Fruit fly (Drosophila melanogaster) whole organism, embryonic: ENCODE results near the gene JIL-1.

ENCODE experiments used
- ATbp ChIP-seq: fragments of 200-800 bp; sonication (Bioruptor generic); optimal IDR thresholded peaks from 2 replicates; lab custom pipeline; 2017; ENCODE audit warnings: missing biosample characterization, mild to moderate bottlenecking, missing genetic modification characterization, missing genetic modification reagents
- Aef1 ChIP-seq: fragments of 200-800 bp; sonication (Bioruptor generic); IDR thresholded peaks from 3 replicates; pipeline ENCODE4 v1.3.6; 2022; ENCODE audit warnings: missing biosample characterization, missing genetic modification characterization
- CG10366 ChIP-seq: fragments of 200-800 bp; sonication (Bioruptor generic); IDR thresholded peaks from 2 replicates; pipeline ENCODE4 v1.3.6; 2022; ENCODE audit warnings: missing biosample characterization, missing genetic modification characterization
- CG10565 ChIP-seq: fragments of 200-800 bp; sonication (Bioruptor generic); optimal IDR thresholded peaks from 3 replicates; lab custom pipeline; 2016; ENCODE audit warnings: missing biosample characterization, mild to moderate bottlenecking, missing genetic modification characterization
- CG11504 ChIP-seq: fragments of 200-800 bp; sonication (Bioruptor generic); optimal IDR thresholded peaks from 3 replicates; lab custom pipeline; 2019; ENCODE audit warnings: missing biosample characterization, mild to moderate bottlenecking, missing genetic modification characterization, moderate library complexity
- CG1233 ChIP-seq: fragments of 200-800 bp; sonication (Bioruptor generic); optimal IDR thresholded peaks from 4 replicates; lab custom pipeline; 2018; ENCODE audit warnings: missing biosample characterization, mild to moderate bottlenecking, missing genetic modification characterization
- CG12744 ChIP-seq: fragments of 200-800 bp; sonication (Bioruptor generic); optimal IDR thresholded peaks from 2 replicates; lab custom pipeline; 2016; ENCODE audit warnings: missing biosample characterization, missing genetic modification characterization
- CG12769 ChIP-seq: fragments of 200-800 bp; sonication (Bioruptor generic); optimal IDR thresholded peaks from 2 replicates; lab custom pipeline; 2019; ENCODE audit warnings: missing biosample characterization, mild to moderate bottlenecking, missing genetic modification characterization, moderate library complexity
- CG1602 ChIP-seq: fragments of 200-800 bp; sonication (Bioruptor generic); optimal IDR thresholded peaks from 3 replicates; lab custom pipeline; 2016; ENCODE audit warnings: missing biosample characterization, missing genetic modification characterization
- CG17568 ChIP-seq: fragments of 200-800 bp; sonication (Bioruptor generic); optimal IDR thresholded peaks from 2 replicates; lab custom pipeline; 2018; ENCODE audit warnings: missing biosample characterization, mild to moderate bottlenecking, missing genetic modification characterization, moderate library complexity
- CG18262 ChIP-seq: fragments of 200-800 bp; optimal IDR thresholded peaks from 3 replicates; lab custom pipeline; 2019; ENCODE audit warnings: missing biosample characterization, mild to moderate bottlenecking, missing genetic modification characterization, moderate library complexity
- CG2116 ChIP-seq: fragments of 200-800 bp; sonication (Bioruptor generic); optimal IDR thresholded peaks from 3 replicates; lab custom pipeline; 2018; ENCODE audit warnings: missing biosample characterization, mild to moderate bottlenecking, missing genetic modification characterization
- CG2199 ChIP-seq: fragments of 200-800 bp; sonication (Bioruptor generic); IDR thresholded peaks from 3 replicates; pipeline ENCODE4 v1.3.6; 2022; ENCODE audit warnings: missing biosample characterization, missing genetic modification characterization
- CG32767 ChIP-seq: fragments of 200-800 bp; sonication (Bioruptor generic); IDR thresholded peaks from 2 replicates; pipeline ENCODE4 v1.3.6; 2022; ENCODE audit warnings: missing biosample characterization, missing genetic modification characterization
- CG4282 ChIP-seq: fragments of 200-800 bp; sonication (Bioruptor generic); optimal IDR thresholded peaks from 2 replicates; lab custom pipeline; 2016; ENCODE audit warnings: missing biosample characterization, missing genetic modification characterization
- CG4404 ChIP-seq: fragments of 200-800 bp; sonication (Bioruptor generic); IDR thresholded peaks from 2 replicates; pipeline ENCODE4 v1.3.6; 2022; ENCODE audit warnings: missing biosample characterization, missing genetic modification characterization
- CG6765 ChIP-seq: fragments of 200-800 bp; sonication (Bioruptor generic); optimal IDR thresholded peaks from 3 replicates; lab custom pipeline; 2017; ENCODE audit warnings: missing biosample characterization, mild to moderate bottlenecking, missing genetic modification characterization
- CG6813 ChIP-seq: fragments of 200-800 bp; sonication (Bioruptor generic); optimal IDR thresholded peaks from 2 replicates; lab custom pipeline; 2017; ENCODE audit warnings: missing biosample characterization, missing genetic modification characterization, mild to moderate bottlenecking, moderate library complexity, missing genetic modification reagents
- CG7786 ChIP-seq: fragments of 200-800 bp; sonication (Bioruptor generic); optimal IDR thresholded peaks from 2 replicates; lab custom pipeline; 2016; ENCODE audit warnings: missing biosample characterization, missing genetic modification characterization
- CG7839 ChIP-seq: fragments of 200-800 bp; sonication (Bioruptor generic); optimal IDR thresholded peaks from 3 replicates; lab custom pipeline; 2018; ENCODE audit warnings: missing biosample characterization, mild to moderate bottlenecking, missing genetic modification characterization, moderate library complexity
- CG9727 ChIP-seq: fragments of 200-800 bp; sonication (Bioruptor generic); optimal IDR thresholded peaks from 3 replicates; lab custom pipeline; 2017; ENCODE audit warnings: missing biosample characterization, mild to moderate bottlenecking, missing genetic modification characterization
- CG9876 ChIP-seq: fragments of 200-800 bp; sonication (Bioruptor generic); optimal IDR thresholded peaks from 2 replicates; lab custom pipeline; 2016; ENCODE audit warnings: missing biosample characterization, missing genetic modification characterization
- CG9932 ChIP-seq: fragments of 200-800 bp; sonication (Bioruptor generic); IDR thresholded peaks from 2 replicates; pipeline ENCODE4 v1.3.6; 2022; ENCODE audit warnings: missing biosample characterization, missing genetic modification characterization
- CkIIα-i1 ChIP-seq: fragments of 200-800 bp; sonication (Bioruptor generic); IDR thresholded peaks from 2 replicates; pipeline ENCODE4 v1.3.6; 2022; ENCODE audit warnings: missing biosample characterization, missing genetic modification characterization
- D19B ChIP-seq: fragments of 200-800 bp; sonication (Bioruptor generic); optimal IDR thresholded peaks from 2 replicates; lab custom pipeline; 2017; ENCODE audit warnings: missing biosample characterization, mild to moderate bottlenecking, missing genetic modification characterization
- Deaf1 ChIP-seq: fragments of 200-800 bp; optimal IDR thresholded peaks from 3 replicates; lab custom pipeline; 2019; ENCODE audit warnings: missing biosample characterization, mild to moderate bottlenecking, missing genetic modification characterization, moderate library complexity
- Ets65A ChIP-seq: fragments of 200-800 bp; sonication (Bioruptor generic); peaks from one replicate; lab custom pipeline; 2016; ENCODE audit warnings: missing biosample characterization, missing genetic modification characterization
- HmgD ChIP-seq: fragments of 200-800 bp; sonication (Bioruptor generic); optimal IDR thresholded peaks from 3 replicates; lab custom pipeline; 2016; ENCODE audit warnings: missing biosample characterization, missing genetic modification characterization
- HmgZ ChIP-seq: fragments of 200-800 bp; sonication (Bioruptor generic); optimal IDR thresholded peaks from 2 replicates; lab custom pipeline; 2018; ENCODE audit warnings: missing biosample characterization, mild to moderate bottlenecking, missing genetic modification characterization
- Hr39 ChIP-seq: fragments of >200 bp; optimal IDR thresholded peaks from 2 replicates; lab custom pipeline; 2017
- Hr51 ChIP-seq, 2 experiments: fragments of 200-800 bp; sonication (Bioruptor generic); optimal IDR thresholded peaks; 2 replicates in 1 of 2; 3 replicates in 1 of 2; lab custom pipeline; 2016 to 2018; ENCODE audit warnings: missing biosample characterization in 2 of 2, missing genetic modification characterization in 2 of 2, mild to moderate bottlenecking in 1 of 2, moderate library complexity in 1 of 2
- MTF-1 ChIP-seq: fragments of 200-800 bp; sonication (Bioruptor generic); optimal IDR thresholded peaks from 2 replicates; lab custom pipeline; 2018; ENCODE audit warnings: missing biosample characterization, mild to moderate bottlenecking, missing genetic modification characterization, borderline replicate concordance
- Med ChIP-seq: fragments of 200-800 bp; sonication (Bioruptor generic); peaks from one replicate; lab custom pipeline; 2016; ENCODE audit warnings: missing biosample characterization, missing genetic modification characterization, mild to moderate bottlenecking, inconsistent platforms, moderate library complexity
- Meics ChIP-seq: fragments of 200-800 bp; sonication (Bioruptor generic); optimal IDR thresholded peaks from 2 replicates; lab custom pipeline; 2017; ENCODE audit warnings: missing biosample characterization, mild to moderate bottlenecking, missing genetic modification characterization
- NC2β ChIP-seq: fragments of 200-800 bp; sonication (Bioruptor generic); optimal IDR thresholded peaks from 2 replicates; lab custom pipeline; 2016; ENCODE audit warnings: missing biosample characterization, missing genetic modification characterization
- Rfx ChIP-seq: fragments of 200-800 bp; sonication (Bioruptor generic); IDR thresholded peaks from 2 replicates; pipeline ENCODE4 v1.3.6; 2022; ENCODE audit warnings: missing biosample characterization, missing genetic modification characterization
- YL-1 ChIP-seq: fragments of 200-800 bp; sonication (Bioruptor generic); optimal IDR thresholded peaks from 3 replicates; lab custom pipeline; 2017; ENCODE audit warnings: missing biosample characterization, mild to moderate bottlenecking, missing genetic modification characterization
- cad ChIP-seq: fragments of >200 bp; optimal IDR thresholded peaks from 2 replicates; lab custom pipeline; 2017; ENCODE audit warnings: missing biosample characterization, missing genetic modification characterization
- chinmo ChIP-seq: fragments of 200-800 bp; sonication (Bioruptor generic); IDR thresholded peaks from 4 replicates; pipeline ENCODE4 v1.3.6; 2022; ENCODE audit warnings: missing biosample characterization, missing genetic modification characterization; ENCODE audit not compliant: partially characterized antibody
- hb ChIP-seq: fragments of 200-800 bp; sonication (Bioruptor generic); IDR thresholded peaks from 3 replicates; pipeline ENCODE4 v1.3.6; 2022; ENCODE audit warnings: missing biosample characterization, missing genetic modification characterization; ENCODE audit not compliant: partially characterized antibody
- jing ChIP-seq: fragments of 200-800 bp; sonication (Bioruptor generic); optimal IDR thresholded peaks from 2 replicates; lab custom pipeline; 2018; ENCODE audit warnings: missing biosample characterization, mild to moderate bottlenecking, missing genetic modification characterization
- lov ChIP-seq, 2 experiments: fragments of 200-800 bp in 1 of 2; fragments of >200 bp in 1 of 2; sonication (Bioruptor generic) in 1 of 2; IDR thresholded peaks in 1 of 2; optimal IDR thresholded peaks in 1 of 2; 2 replicates in 1 of 2; 3 replicates in 1 of 2; pipeline versions ENCODE4 v1.3.6 to Lab custom; 2017 to 2022; ENCODE audit warnings: missing biosample characterization in 1 of 2, missing genetic modification characterization in 1 of 2
- maf-S ChIP-seq: fragments of 200-800 bp; sonication (Bioruptor generic); optimal IDR thresholded peaks from 2 replicates; lab custom pipeline; 2016; ENCODE audit warnings: missing biosample characterization, missing genetic modification characterization
- mam ChIP-seq: fragments of 200-800 bp; sonication (Bioruptor generic); optimal IDR thresholded peaks from 3 replicates; lab custom pipeline; 2016; ENCODE audit warnings: missing biosample characterization, missing genetic modification characterization
- p53 ChIP-seq: fragments of 200-800 bp; sonication (Bioruptor generic); optimal IDR thresholded peaks from 2 replicates; lab custom pipeline; 2016; ENCODE audit warnings: missing biosample characterization, missing genetic modification characterization
- row ChIP-seq: fragments of 200-800 bp; sonication (Bioruptor generic); IDR thresholded peaks from 3 replicates; pipeline ENCODE4 v1.3.6; 2022; ENCODE audit warnings: missing biosample characterization, missing genetic modification characterization
- run ChIP-seq: fragments of 200-800 bp; sonication (Bioruptor generic); optimal IDR thresholded peaks from 3 replicates; lab custom pipeline; 2018; ENCODE audit warnings: missing biosample characterization, mild to moderate bottlenecking, missing genetic modification characterization
- sisA ChIP-seq: fragments of 200-800 bp; sonication (Bioruptor generic); IDR thresholded peaks from 2 replicates; pipeline ENCODE4 v1.3.6; 2022; ENCODE audit warnings: missing biosample characterization, missing genetic modification characterization
- slbo ChIP-seq: fragments of 200-800 bp; sonication (Bioruptor generic); IDR thresholded peaks from 2 replicates; pipeline ENCODE4 v1.3.6; 2022; ENCODE audit warnings: missing biosample characterization, missing genetic modification characterization
- twi ChIP-seq: fragments of 200-800 bp; optimal IDR thresholded peaks from 2 replicates; lab custom pipeline; 2019; ENCODE audit warnings: missing biosample characterization, mild to moderate bottlenecking, missing genetic modification characterization, moderate library complexity
- zf30C ChIP-seq: fragments of 200-800 bp; sonication (Bioruptor generic); optimal IDR thresholded peaks from 3 replicates; lab custom pipeline; 2018; ENCODE audit warnings: missing biosample characterization, mild to moderate bottlenecking, missing genetic modification characterization

Gene JIL-1

DNA sequence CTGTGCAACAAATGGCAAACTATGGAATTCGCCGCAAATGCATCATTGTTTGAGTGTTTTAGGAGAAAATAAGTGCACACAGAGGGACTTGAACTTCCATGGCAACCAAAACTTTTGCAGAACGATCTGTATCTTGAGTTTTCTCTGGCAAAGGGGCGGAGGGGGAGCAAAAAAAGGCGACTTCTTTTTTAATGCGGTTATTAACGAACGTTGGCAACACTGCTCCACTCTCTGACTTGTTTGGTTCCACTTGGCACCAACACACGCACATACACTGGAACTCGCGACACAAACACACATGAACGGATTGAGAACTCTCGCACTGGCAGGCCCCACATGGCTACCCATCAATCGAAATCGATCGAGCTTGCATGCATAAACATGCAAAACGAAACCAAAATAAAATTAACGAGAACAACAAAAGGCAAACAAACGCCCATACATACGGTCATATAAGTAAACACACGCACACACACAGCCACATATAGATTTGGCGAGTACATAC lies 26.5 kb upstream of the JIL-1 start (continued):
- TF ChIP-seq twi (no peak), CkIIα-i1 (GFP tag; lab: Robert Waterston, UW) (no peak), p53 (GFP tag; lab: Kevin White, UChicago) (peak; percentile 93), MTF-1 (GFP tag; lab: Kevin White, UChicago) (no peak), zf30C (GFP tag; lab: Kevin White, UChicago) (peak; percentile 15), CG12769 (tag; lab: Kevin White, UChicago) (peak; percentile 7), CG32767 (peak; percentile 16; the same call in 1 of the 2 replicates), CG17568 (GFP tag; lab: Kevin White, UChicago) (peak; percentile 61), jing (GFP tag; lab: Kevin White, UChicago) (no peak), hb (GFP tag; lab: Robert Waterston, UW) (no peak), Rfx (peak; percentile 63), Ets65A (GFP tag; lab: Kevin White, UChicago) (peak; percentile 53), NC2β (no peak), maf-S (GFP tag; lab: Kevin White, UChicago) (no peak), CG9727 (no peak), chinmo (peak; percentile 82; the same call in 2 of the 4 replicates), CG4404 (GFP tag; lab: Robert Waterston, UW) (0 out of 2 replicates have a peak, but pooled peaks have one; percentile 10), run (no peak), Deaf1 (no peak), slbo (GFP tag; lab: Robert Waterston, UW) (peak; percentile 66), CG9876 (GFP tag; lab: Kevin White, UChicago) (no peak), Med (GFP tag; lab: Kevin White, UChicago) (peak; percentile 58), Aef1 (no peak), mam (GFP tag; lab: Kevin White, UChicago) (peak; percentile 42), CG10366 (GFP tag; lab: Robert Waterston, UW) (peak; percentile 43; the same call in 1 of the 2 replicates), CG12744 (GFP tag; lab: Kevin White, UChicago) (no peak), CG10565 (GFP tag; lab: Kevin White, UChicago) (no peak), lov (optimal IDR thresholded peaks at IDR 0.05; lab: Kevin White, UChicago) (no peak), lov (GFP tag; IDR thresholded peaks at IDR 0.05; lab: Robert Waterston, UW) (peak; percentile 35; the same call in 1 of the 3 replicates), CG1233 (GFP tag; lab: Kevin White, UChicago) (no peak), YL-1 (GFP tag; lab: Kevin White, UChicago) (no peak), CG2199 (peak; percentile 57; the same call in 1 of the 3 replicates), CG18262 (no peak), Hr51 (GFP tag; optimal IDR thresholded peaks at IDR 0.05; lab: Kevin White, UChicago) (no peak), CG11504 (no peak), CG7839 (tag; lab: Kevin White, UChicago) (no peak), CG9932 (GFP tag; lab: Robert Waterston, UW) (peak; percentile 59), ATbp (GFP tag; lab: Kevin White, UChicago) (no peak), sisA (GFP tag; lab: Robert Waterston, UW) (peak; percentile 54), HmgZ (tag; lab: Kevin White, UChicago) (no peak), Meics (no peak), row (peak; percentile 44), Hr39 (no peak), CG6765 (GFP tag; lab: Kevin White, UChicago) (no peak), CG4282 (GFP tag; lab: Kevin White, UChicago) (no peak), CG2116 (no peak), D19B (GFP tag; lab: Kevin White, UChicago) (no peak), CG1602 (GFP tag; lab: Kevin White, UChicago) (no peak), CG6813 (GFP tag; lab: Kevin White, UChicago) (no peak), cad (GFP tag; lab: Kevin White, UChicago) (peak; percentile 15), HmgD (no peak), CG7786 (GFP tag; lab: Kevin White, UChicago) (no peak)
